Fruit fly (Drosophila melanogaster): ENCODE measurements around the gene Yod1.

The Yod1 gene

DNA sequence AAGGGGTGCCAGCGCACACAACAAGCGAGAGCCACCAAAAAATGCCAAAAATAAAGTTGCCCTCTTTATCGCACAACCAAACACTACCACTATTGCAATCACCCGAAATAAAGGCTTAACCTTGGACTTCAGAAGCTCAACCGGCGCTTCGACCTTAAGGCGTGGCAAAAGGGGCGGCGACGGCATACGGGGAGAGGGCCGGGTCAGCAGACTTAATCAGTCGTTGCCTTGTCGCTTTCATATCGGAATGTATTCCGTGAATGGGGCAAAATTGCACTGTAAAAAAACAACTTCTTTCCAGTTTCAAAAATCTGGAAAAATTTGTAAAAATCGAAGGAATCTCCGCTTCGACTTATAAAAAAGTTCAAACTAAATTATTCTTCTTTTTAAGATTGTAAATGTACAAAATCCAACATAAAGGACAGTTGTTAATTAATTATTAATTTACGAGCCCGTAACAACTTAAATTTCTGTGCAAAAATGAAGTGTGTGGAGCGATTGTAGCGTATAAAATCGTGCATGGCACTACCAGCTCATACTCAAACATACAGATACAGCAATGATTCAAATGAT, 49.4 kb downstream of the Yod1 start (continued):
- peak; percentile 49 for TF ChIP-seq CG3919 (GFP tag; optimal IDR thresholded peaks at IDR 0.05)
- TF ChIP-seq CG4318 (GFP tag; optimal IDR thresholded peaks at IDR 0.05) = no peak
- TF ChIP-seq net (GFP tag; optimal IDR thresholded peaks at IDR 0.05) = no peak
- no peak for TF ChIP-seq lz (GFP tag; optimal IDR thresholded peaks at IDR 0.05)
- no peak for TF ChIP-seq dac (GFP tag; optimal IDR thresholded peaks at IDR 0.05)
- TF ChIP-seq CG6276 (GFP tag; optimal IDR thresholded peaks at IDR 0.05) = no peak
- no peak for TF ChIP-seq CG6808 (GFP tag; optimal IDR thresholded peaks at IDR 0.05)
- TF ChIP-seq Sox102F (GFP tag; optimal IDR thresholded peaks at IDR 0.05) = peak; percentile 40
- no peak for TF ChIP-seq Blimp-1 (GFP tag; optimal IDR thresholded peaks at IDR 0.05)
- peak; percentile 52 for TF ChIP-seq CG31627 (GFP tag; optimal IDR thresholded peaks at IDR 0.05)
- peak; percentile 78 for TF ChIP-seq svp (GFP tag)
- TF ChIP-seq spab (GFP tag; optimal IDR thresholded peaks at IDR 0.05) = no peak
- TF ChIP-seq cyc (GFP tag; optimal IDR thresholded peaks at IDR 0.05) = peak; percentile 33
- TF ChIP-seq CG8632 (GFP tag; optimal IDR thresholded peaks at IDR 0.05) = peak; percentile 31
- no peak for TF ChIP-seq CG6854 (GFP tag; optimal IDR thresholded peaks at IDR 0.05)
- TF ChIP-seq Eip78C (GFP tag) = peak; percentile 73
- TF ChIP-seq vri (GFP tag; optimal IDR thresholded peaks at IDR 0.05) = peak; percentile 35
- no peak for TF ChIP-seq CG3032 (tag; optimal IDR thresholded peaks at IDR 0.05)

DNA sequence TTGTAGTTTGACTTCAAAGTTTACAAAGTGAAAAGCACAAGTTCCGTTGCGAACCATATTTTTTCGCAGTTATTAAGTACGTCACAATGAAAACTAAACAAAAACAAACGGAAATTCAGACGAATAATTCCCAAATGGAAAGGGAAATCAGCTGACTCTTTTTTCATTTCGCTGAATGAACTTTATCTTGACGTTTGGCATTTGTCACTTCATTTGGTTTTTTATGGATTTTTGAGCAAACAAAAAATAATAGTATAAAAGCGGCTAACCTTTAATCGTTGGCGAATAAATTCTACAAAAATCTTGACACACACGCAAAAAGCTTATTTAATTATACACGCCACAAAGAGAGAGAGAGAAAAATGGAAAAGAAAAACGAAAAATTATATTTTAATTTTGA, 50.0 kb downstream of the Yod1 start:
- TF ChIP-seq CG11294 (GFP tag; IDR thresholded peaks at IDR 0.05) = no peak
- TF ChIP-seq CG6854 (GFP tag; optimal IDR thresholded peaks at IDR 0.05) = no peak
- no peak for TF ChIP-seq Smox (GFP tag; optimal IDR thresholded peaks at IDR 0.05)
- no peak for TF ChIP-seq Blimp-1 (GFP tag; optimal IDR thresholded peaks at IDR 0.05)

DNA sequence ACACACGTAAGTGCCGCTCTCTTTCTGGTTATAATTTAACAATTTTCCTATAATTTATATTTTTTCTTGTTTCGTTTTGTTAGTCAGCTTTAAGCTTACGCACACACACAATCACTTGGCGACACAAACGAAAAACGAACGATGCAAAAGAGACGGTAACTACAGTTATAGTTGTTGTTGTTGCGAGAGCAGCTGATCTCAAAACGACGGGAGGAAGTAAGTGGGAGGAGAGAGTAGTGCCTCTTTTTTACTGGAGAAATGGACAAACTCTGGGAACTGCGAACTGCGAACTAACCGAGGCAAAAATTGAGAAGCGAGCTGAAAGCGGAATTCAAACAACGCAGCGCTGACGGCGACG, 50.8 kb downstream of the Yod1 start:
- TF ChIP-seq net (GFP tag; optimal IDR thresholded peaks at IDR 0.05) (peak; percentile 13), Eip93F (GFP tag; optimal IDR thresholded peaks at IDR 0.05) (peak; percentile 39), eg (GFP tag; IDR thresholded peaks at IDR 0.05) (0 out of 3 replicates have a peak, but pooled peaks have one; percentile 7), Eip78C (GFP tag) (peak; percentile 65), ss (GFP tag; optimal IDR thresholded peaks at IDR 0.05) (no peak), CG6163 (GFP tag; IDR thresholded peaks at IDR 0.05) (peak; percentile 34; the same call in 2 of the 3 replicates), Sox14 (GFP tag; optimal IDR thresholded peaks at IDR 0.05) (peak; percentile 15), achi (GFP tag; optimal IDR thresholded peaks at IDR 0.05) (peak; percentile 10), Sox15 (GFP tag; optimal IDR thresholded peaks at IDR 0.05) (no peak), CG15336 (GFP tag; IDR thresholded peaks at IDR 0.05) (no peak), CG3919 (GFP tag; optimal IDR thresholded peaks at IDR 0.05) (peak; percentile 8)

DNA sequence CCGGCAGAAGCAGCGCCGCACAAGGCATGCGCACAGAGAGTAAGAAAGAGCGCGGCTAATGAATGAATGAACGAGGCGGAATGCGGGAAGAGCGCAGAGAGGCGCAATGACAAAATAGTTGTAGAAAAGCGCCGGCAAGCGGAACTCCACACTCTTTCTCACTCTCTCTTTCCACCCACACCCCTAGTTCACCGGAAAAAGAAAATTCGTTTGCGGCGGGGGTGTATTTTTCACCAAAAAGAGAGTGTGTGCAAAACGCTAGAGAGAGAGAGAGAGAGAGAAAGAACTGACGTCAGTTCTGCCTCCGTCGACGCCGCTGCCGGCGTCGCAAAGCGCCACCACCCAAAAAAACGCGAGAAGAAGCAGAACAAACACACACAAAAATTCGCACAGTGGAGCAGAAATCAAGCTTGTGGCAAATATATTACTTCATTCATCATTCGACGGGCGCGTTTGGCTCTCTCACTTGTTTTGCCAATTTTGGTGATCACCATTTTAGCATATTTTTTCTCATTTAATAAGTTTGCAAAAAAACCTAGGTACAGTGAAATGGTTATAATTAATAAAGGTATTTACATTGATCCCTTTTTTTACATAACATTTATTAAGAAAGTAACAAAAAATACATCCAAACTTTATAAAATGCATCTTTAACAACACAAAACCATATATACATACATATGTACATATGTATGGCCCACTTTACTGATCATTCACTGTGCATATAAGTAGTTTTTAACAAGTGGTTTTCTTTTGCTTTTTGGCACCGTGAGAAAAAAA, 51.4 kb downstream of the Yod1 start:
- TF ChIP-seq vri (GFP tag; optimal IDR thresholded peaks at IDR 0.05) = peak; percentile 51
- TF ChIP-seq CG11902 (GFP tag; optimal IDR thresholded peaks at IDR 0.05) = no peak
- TF ChIP-seq CG10669 (GFP tag; optimal IDR thresholded peaks at IDR 0.05) = no peak
- TF ChIP-seq CG32006 (GFP tag; optimal IDR thresholded peaks at IDR 0.05) = peak; percentile 48
- TF ChIP-seq Met (GFP tag; optimal IDR thresholded peaks at IDR 0.05) = peak; percentile 46
- TF ChIP-seq pdm3 (GFP tag; optimal IDR thresholded peaks at IDR 0.05) = peak; percentile 14
- no peak for TF ChIP-seq cyc (GFP tag; optimal IDR thresholded peaks at IDR 0.05)
- TF ChIP-seq Sox15 (GFP tag; optimal IDR thresholded peaks at IDR 0.05) = no peak
- TF ChIP-seq Eip93F (GFP tag; optimal IDR thresholded peaks at IDR 0.05) = no peak
- peak; percentile 46 for TF ChIP-seq fkh (GFP tag; optimal IDR thresholded peaks at IDR 0.05)
- TF ChIP-seq fd59A (GFP tag; optimal IDR thresholded peaks at IDR 0.05) = no peak
- peak; percentile 44 for TF ChIP-seq lz (GFP tag; optimal IDR thresholded peaks at IDR 0.05)
- peak; percentile 29 for TF ChIP-seq CG6276 (GFP tag; optimal IDR thresholded peaks at IDR 0.05)
- no peak for TF ChIP-seq Hr38 (GFP tag; optimal IDR thresholded peaks at IDR 0.05)
- TF ChIP-seq acj6 (GFP tag; optimal IDR thresholded peaks at IDR 0.05) = peak; percentile 28
- peak; percentile 0 for TF ChIP-seq CG4318 (GFP tag; optimal IDR thresholded peaks at IDR 0.05)
- TF ChIP-seq eg (GFP tag; IDR thresholded peaks at IDR 0.05) = 0 out of 3 replicates have a peak, but pooled peaks have one; percentile 9
- peak; percentile 49 for TF ChIP-seq Smox (GFP tag; optimal IDR thresholded peaks at IDR 0.05)
- peak in 1 of 2 experiments; percentile 45 for TF ChIP-seq ss (GFP tag; optimal IDR thresholded peaks at IDR 0.05)
- TF ChIP-seq spab (GFP tag; optimal IDR thresholded peaks at IDR 0.05) = no peak
- TF ChIP-seq esn (GFP tag; optimal IDR thresholded peaks at IDR 0.05) = peak; percentile 33
- no peak for TF ChIP-seq CG1621 (tag; optimal IDR thresholded peaks at IDR 0.05)
- TF ChIP-seq CG8319 (GFP tag; optimal IDR thresholded peaks at IDR 0.05) = no peak
- TF ChIP-seq CG16779 (tag; optimal IDR thresholded peaks at IDR 0.05) = peak; percentile 59
- no peak for TF ChIP-seq CG3032 (tag; optimal IDR thresholded peaks at IDR 0.05)
- TF ChIP-seq net (GFP tag; optimal IDR thresholded peaks at IDR 0.05) = no peak
- no peak for TF ChIP-seq CG11294 (GFP tag; IDR thresholded peaks at IDR 0.05)
- peak; percentile 67 for TF ChIP-seq svp (GFP tag)
- TF ChIP-seq CG8632 (GFP tag; optimal IDR thresholded peaks at IDR 0.05) = peak; percentile 41
- peak; percentile 22 for TF ChIP-seq CG3919 (GFP tag; optimal IDR thresholded peaks at IDR 0.05)
- TF ChIP-seq Sox102F (GFP tag; optimal IDR thresholded peaks at IDR 0.05) = peak; percentile 35
